Fruit fly (Drosophila melanogaster): ENCODE results near the gene Egfrap.

DNA sequence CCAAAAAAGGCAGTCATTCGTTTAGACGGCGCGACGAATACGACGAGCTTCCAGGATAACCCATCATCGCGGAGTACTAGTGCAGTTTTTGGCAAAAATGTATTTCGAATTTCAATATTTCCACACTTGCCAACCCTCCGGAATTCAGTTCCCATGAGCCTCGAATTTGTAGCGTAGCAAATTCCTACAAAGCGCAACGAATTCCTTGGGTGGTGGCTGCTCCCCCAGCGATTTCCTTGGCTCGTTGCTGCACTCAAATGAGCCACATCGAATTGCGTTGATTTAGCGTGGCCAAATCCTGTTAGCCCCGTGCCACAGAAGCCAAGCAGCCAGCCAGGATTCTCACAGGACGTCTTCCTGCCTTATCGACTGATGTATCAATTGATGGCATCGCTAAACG lies 65.7 kb downstream of the Egfrap start:
- TF ChIP-seq Crg-1 (GFP tag; optimal IDR thresholded peaks at IDR 0.05) (no peak), CG14711 (tag; optimal IDR thresholded peaks at IDR 0.05) (no peak), toe (GFP tag; optimal IDR thresholded peaks at IDR 0.05) (no peak), Hr96 (GFP tag; optimal IDR thresholded peaks at IDR 0.05) (no peak), cnc (optimal IDR thresholded peaks at IDR 0.05) (no peak)
